Fruit fly (Drosophila melanogaster) whole organism, pupa: Measurements from ENCODE around the gene CG32683.

Experiments
- CG10348 ChIP-seq: fragments of 200-800 bp; sonication (Bioruptor generic); IDR thresholded peaks from 2 replicates; pipeline ENCODE4 v1.3.6; 2022; ENCODE audit warnings: missing biosample characterization, missing genetic modification characterization
- CG17806 ChIP-seq: fragments of 200-800 bp; sonication (Bioruptor generic); optimal IDR thresholded peaks from 2 replicates; lab custom pipeline; 2018; ENCODE audit warnings: missing biosample characterization, mild to moderate bottlenecking, missing genetic modification characterization, moderate library complexity
- CG34367 ChIP-seq: fragments of 200-800 bp; sonication (Bioruptor generic); optimal IDR thresholded peaks from 2 replicates; lab custom pipeline; 2018; ENCODE audit warnings: missing biosample characterization, mild to moderate bottlenecking, missing genetic modification characterization
- CG8301 ChIP-seq: fragments of 200-800 bp; sonication (Bioruptor generic); optimal IDR thresholded peaks from 2 replicates; lab custom pipeline; 2018; ENCODE audit warnings: missing biosample characterization, mild to moderate bottlenecking, missing genetic modification characterization
- Pif1B ChIP-seq: fragments of 200-800 bp; sonication (Bioruptor generic); optimal IDR thresholded peaks from 3 replicates; lab custom pipeline; 2016; ENCODE audit warnings: missing biosample characterization, missing genetic modification characterization

- TF ChIP-seq CG10348 (GFP tag; lab: Robert Waterston, UW) = no peak
- TF ChIP-seq Pif1B (GFP tag; lab: Kevin White, UChicago) = peak; percentile 31
- TF ChIP-seq CG8301 (tag; lab: Kevin White, UChicago) = peak; percentile 66
- peak; percentile 66 for TF ChIP-seq CG34367 (tag; lab: Kevin White, UChicago)
- TF ChIP-seq CG17806 = peak; percentile 62
These were observed 31.7 kb upstream of the CG32683 start for dm6 chrX:10486144-10487030.
